Worm (Caenorhabditis elegans) whole organism, L2 larva: ENCODE measurements around the gene lip-1.
A peak's percentile ranks its signal among the peaks of the same experiment; 100 is the strongest.

Experiments
- C34F6.9 ChIP-seq: fragments of 150-350 bp; optimal IDR thresholded peaks from 2 replicates; lab custom pipeline; 2014; ENCODE audit warnings: missing biosample characterization, missing genetic modification characterization
- F13H6.1 ChIP-seq: sonication (generic microtip); optimal IDR thresholded peaks from 2 replicates; lab custom pipeline; 2016; ENCODE audit warnings: missing genetic modification characterization, missing compliant biosample characterization
- R02D3.7 ChIP-seq: fragments of 150-350 bp; optimal IDR thresholded peaks from 2 replicates; lab custom pipeline; 2014; ENCODE audit warnings: missing biosample characterization, missing genetic modification characterization
- Y55F3AM.14 ChIP-seq: fragments of 200-800 bp; sonication (Bioruptor generic); optimal IDR thresholded peaks from 2 replicates; lab custom pipeline; 2018; ENCODE audit warnings: mild to moderate bottlenecking, missing genetic modification characterization, missing compliant biosample characterization
- ZK546.5 ChIP-seq: sonication (generic microtip); optimal IDR thresholded peaks from 2 replicates; lab custom pipeline; 2017; ENCODE audit warnings: missing biosample characterization, missing genetic modification characterization
- aly-2 ChIP-seq: fragments of 150-350 bp; optimal IDR thresholded peaks from 2 replicates; lab custom pipeline; 2014; ENCODE audit warnings: missing biosample characterization, missing genetic modification characterization
- blmp-1 ChIP-seq: sonication (generic microtip); optimal IDR thresholded peaks from 2 replicates; lab custom pipeline; 2017; ENCODE audit warnings: missing genetic modification characterization, mild to moderate bottlenecking, missing compliant biosample characterization, antibody characterized with exemption, moderate library complexity; ENCODE audit not compliant: insufficient read depth
- ceh-16 ChIP-seq: fragments of 150-350 bp; optimal IDR thresholded peaks from 2 replicates; lab custom pipeline; 2014; ENCODE audit warnings: missing biosample characterization, missing genetic modification characterization
- crh-2 ChIP-seq: sonication (generic microtip); optimal IDR thresholded peaks from 2 replicates; lab custom pipeline; 2017; ENCODE audit warnings: missing biosample characterization, missing genetic modification characterization
- dmd-4 ChIP-seq: sonication (generic microtip); optimal IDR thresholded peaks from 2 replicates; lab custom pipeline; 2017; ENCODE audit warnings: missing biosample characterization, missing genetic modification characterization
- elt-3 ChIP-seq: sonication (generic microtip); optimal IDR thresholded peaks from 2 replicates; lab custom pipeline; 2017; ENCODE audit warnings: missing biosample characterization, missing genetic modification characterization
- fos-1 ChIP-seq: fragments of 150-350 bp; optimal IDR thresholded peaks from 2 replicates; lab custom pipeline; 2014; ENCODE audit warnings: missing biosample characterization, missing genetic modification characterization
- gmeb-1 ChIP-seq: fragments of 150-350 bp; optimal IDR thresholded peaks from 2 replicates; lab custom pipeline; 2014; ENCODE audit warnings: missing biosample characterization, missing genetic modification characterization
- lin-11 ChIP-seq: fragments of 150-350 bp; sonication (generic microtip); optimal IDR thresholded peaks from 2 replicates; lab custom pipeline; 2014; ENCODE audit warnings: missing biosample characterization, missing genetic modification characterization, inconsistent platforms, mixed read lengths
- lsy-2 ChIP-seq, 2 experiments: fragments of 150-350 bp in 1 of 2; sonication (generic microtip) in 1 of 2; optimal IDR thresholded peaks; 2 replicates each; lab custom pipeline; 2014 to 2017; ENCODE audit warnings: missing biosample characterization in 2 of 2, missing genetic modification characterization in 2 of 2
- mab-5 ChIP-seq: fragments of 150-350 bp; optimal IDR thresholded peaks from 2 replicates; lab custom pipeline; 2014; ENCODE audit warnings: missing biosample characterization, missing genetic modification characterization
- mdl-1 ChIP-seq, 2 experiments: fragments of 150-350 bp in 1 of 2; sonication (generic microtip) in 1 of 2; optimal IDR thresholded peaks; 2 replicates each; lab custom pipeline; 2017; ENCODE audit warnings: missing biosample characterization in 2 of 2, missing genetic modification characterization in 2 of 2
- nhr-11 ChIP-seq: fragments of 150-350 bp; optimal IDR thresholded peaks from 2 replicates; lab custom pipeline; 2014; ENCODE audit warnings: missing biosample characterization, missing genetic modification characterization
- nhr-12 ChIP-seq: fragments of 150-350 bp; optimal IDR thresholded peaks from 2 replicates; lab custom pipeline; 2014; ENCODE audit warnings: missing biosample characterization, missing genetic modification characterization
- nhr-129 ChIP-seq: fragments of 150-350 bp; optimal IDR thresholded peaks from 2 replicates; lab custom pipeline; 2014; ENCODE audit warnings: missing biosample characterization, missing genetic modification characterization
- nhr-21 ChIP-seq: fragments of 150-350 bp; optimal IDR thresholded peaks from 2 replicates; lab custom pipeline; 2014; ENCODE audit warnings: missing biosample characterization, missing genetic modification characterization
- nhr-23 ChIP-seq: fragments of 150-350 bp; optimal IDR thresholded peaks from 2 replicates; lab custom pipeline; 2014; ENCODE audit warnings: missing biosample characterization, missing genetic modification reagents, missing genetic modification characterization
- nhr-77 ChIP-seq: fragments of 150-350 bp; optimal IDR thresholded peaks from 2 replicates; lab custom pipeline; 2014; ENCODE audit warnings: missing biosample characterization, missing genetic modification characterization
- sem-4 ChIP-seq: fragments of 150-350 bp; optimal IDR thresholded peaks from 2 replicates; lab custom pipeline; 2014; ENCODE audit warnings: missing biosample characterization, missing genetic modification reagents, missing genetic modification characterization
- sma-3 ChIP-seq: sonication (generic microtip); optimal IDR thresholded peaks from 2 replicates; lab custom pipeline; 2016; ENCODE audit warnings: missing genetic modification reagents, missing genetic modification characterization, missing compliant biosample characterization
- sma-9 ChIP-seq, 2 experiments: fragments of 150-350 bp in 1 of 2; sonication (generic microtip) in 1 of 2; optimal IDR thresholded peaks; 2 replicates each; lab custom pipeline; 2014 to 2016; ENCODE audit warnings: missing genetic modification characterization in 2 of 2, mild to moderate bottlenecking in 1 of 2, missing biosample characterization in 1 of 2, missing compliant biosample characterization in 1 of 2, missing genetic modification reagents in 1 of 2, moderate library complexity in 1 of 2
- unc-55 ChIP-seq: fragments of 150-350 bp; sonication (generic microtip); optimal IDR thresholded peaks from 3 replicates; lab custom pipeline; 2014; ENCODE audit warnings: missing biosample characterization, missing genetic modification reagents, missing genetic modification characterization
- unc-62 ChIP-seq: fragments of 150-350 bp; optimal IDR thresholded peaks from 2 replicates; lab custom pipeline; 2014; ENCODE audit warnings: missing biosample characterization, missing genetic modification reagents, missing genetic modification characterization
- zag-1 ChIP-seq: fragments of 150-350 bp; optimal IDR thresholded peaks from 2 replicates; lab custom pipeline; 2014; ENCODE audit warnings: missing biosample characterization, missing genetic modification characterization
- ztf-1 ChIP-seq: fragments of 200-800 bp; sonication (Bioruptor generic); conservative IDR thresholded peaks from 2 replicates; pipeline ENCODE4 v1.3.6; 2022; ENCODE audit warnings: missing genetic modification characterization, missing compliant biosample characterization
- ztf-11 ChIP-seq: sonication (generic microtip); optimal IDR thresholded peaks from 2 replicates; lab custom pipeline; 2017; ENCODE audit warnings: missing biosample characterization, missing genetic modification characterization
- ztf-4 ChIP-seq: fragments of 150-350 bp; optimal IDR thresholded peaks from 2 replicates; lab custom pipeline; 2014; ENCODE audit warnings: missing biosample characterization, missing genetic modification characterization

lip-1 gene

DNA sequence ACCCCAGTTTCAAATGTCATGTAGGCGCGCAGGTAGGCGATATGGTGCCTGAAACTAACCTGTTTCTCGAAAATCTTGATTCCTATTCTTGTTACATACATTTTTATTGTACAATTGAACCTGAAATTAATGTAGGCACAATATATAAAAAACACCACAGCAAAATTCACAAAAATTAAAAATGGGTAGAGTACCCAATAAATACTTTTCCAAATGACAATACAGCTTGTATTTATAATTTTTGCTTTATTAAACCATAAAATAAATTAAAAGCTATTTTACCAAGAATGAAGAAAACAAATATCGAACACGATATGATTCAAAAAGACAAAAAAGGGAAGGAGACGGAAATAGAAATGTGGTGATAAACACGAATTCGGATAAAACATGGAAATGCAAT is 40.6 kb downstream of the lip-1 start, which contains the start of gene tre-2:
Gene tre-2 (minus strand): TSS at position 101 of the 400 bp plus-strand sequence.
- TF ChIP-seq Y55F3AM.14, result no peak
- TF ChIP-seq ceh-16, result no peak
- no peak for TF ChIP-seq ztf-4 (tag; lab: Kevin White, UChicago)
- TF ChIP-seq unc-55 (GFP tag; lab: Kevin White, UChicago), result no peak
- no peak for TF ChIP-seq sma-3 (GFP tag; lab: Kevin White, UChicago)
- no peak for TF ChIP-seq lin-11 (tag; lab: Kevin White, UChicago)
- TF ChIP-seq nhr-11 (tag; lab: Kevin White, UChicago), result no peak
- TF ChIP-seq nhr-21, result no peak
- no peak for TF ChIP-seq ztf-11
- no peak for TF ChIP-seq sma-9 (GFP tag; optimal IDR thresholded peaks at IDR 0.05; lab: Kevin White, UChicago)
- no peak for TF ChIP-seq sma-9 (tag; optimal IDR thresholded peaks at IDR 0.05; lab: Kevin White, UChicago)
- TF ChIP-seq R02D3.7 (tag; lab: Kevin White, UChicago), result no peak
- no peak for TF ChIP-seq mdl-1 (tag; optimal IDR thresholded peaks at IDR 0.05; lab: Kevin White, UChicago)
- TF ChIP-seq ZK546.5, result no peak
- no peak for TF ChIP-seq ztf-1
- TF ChIP-seq unc-62, result no peak
- TF ChIP-seq blmp-1, result no peak
- TF ChIP-seq fos-1 (tag; lab: Kevin White, UChicago), result no peak
- no peak for TF ChIP-seq C34F6.9 (tag; lab: Kevin White, UChicago)

DNA sequence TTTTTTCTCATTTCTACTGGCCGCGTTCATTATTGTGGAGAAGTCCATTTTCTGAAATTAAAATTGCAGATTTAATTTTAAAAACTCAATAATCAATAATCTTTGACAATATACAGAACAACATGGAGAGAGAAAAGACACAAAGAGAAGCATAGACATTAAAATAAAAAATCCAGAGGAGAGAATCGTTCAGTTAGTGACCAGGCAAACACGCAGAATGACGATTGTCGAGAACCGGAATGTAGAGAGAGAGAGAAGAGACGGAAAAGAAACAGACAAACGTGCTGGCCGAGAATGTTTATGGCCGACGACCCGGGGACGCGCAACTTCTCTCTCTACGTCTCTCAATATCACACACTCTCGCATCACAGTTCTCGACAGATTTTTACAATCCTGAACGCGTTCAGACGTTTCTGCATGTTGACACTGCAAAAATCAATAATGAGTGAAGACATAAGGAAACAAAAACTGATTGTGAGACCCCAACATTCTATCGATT is 44.9 kb downstream of the lip-1 start, which contains the start of the genes T05A12.3 and T05A12.4:
Gene T05A12.3 (minus strand): TSS at position 51 of the 499 bp plus-strand sequence.
Gene T05A12.4 (plus strand): TSS at position 348 of the 499 bp plus-strand sequence.
- no peak for TF ChIP-seq nhr-21
- no peak for TF ChIP-seq elt-3
- TF ChIP-seq nhr-11 (tag; lab: Kevin White, UChicago), result no peak
- no peak for TF ChIP-seq nhr-23 (tag; lab: Kevin White, UChicago)
- no peak for TF ChIP-seq zag-1
- no peak for TF ChIP-seq F13H6.1 (tag; lab: Kevin White, UChicago)
- TF ChIP-seq nhr-77 (tag; lab: Kevin White, UChicago), result no peak
- TF ChIP-seq Y55F3AM.14, result no peak
- peak; percentile 73 for TF ChIP-seq C34F6.9 (tag; lab: Kevin White, UChicago)
- TF ChIP-seq aly-2 (tag; lab: Kevin White, UChicago), result no peak
- no peak for TF ChIP-seq nhr-12 (tag; lab: Kevin White, UChicago)
- TF ChIP-seq lsy-2 (tag; optimal IDR thresholded peaks at IDR 0.05; lab: Kevin White, UChicago), result no peak
- TF ChIP-seq fos-1 (tag; lab: Kevin White, UChicago), result no peak
- TF ChIP-seq ztf-1, result no peak
- peak; percentile 7 for TF ChIP-seq sma-3 (GFP tag; lab: Kevin White, UChicago)
- no peak for TF ChIP-seq crh-2
- TF ChIP-seq mab-5 (tag; lab: Kevin White, UChicago), result no peak
- no peak for TF ChIP-seq nhr-129 (tag; lab: Kevin White, UChicago)
- no peak for TF ChIP-seq ztf-4 (tag; lab: Kevin White, UChicago)
- TF ChIP-seq unc-62, result no peak
- TF ChIP-seq blmp-1, result peak; percentile 30
- no peak for TF ChIP-seq ceh-16
- TF ChIP-seq gmeb-1, result peak; percentile 4
- no peak for TF ChIP-seq sma-9 (GFP tag; optimal IDR thresholded peaks at IDR 0.05; lab: Kevin White, UChicago)
- TF ChIP-seq sma-9 (tag; optimal IDR thresholded peaks at IDR 0.05; lab: Kevin White, UChicago), result no peak
- TF ChIP-seq dmd-4 (tag; lab: Kevin White, UChicago), result no peak
- peak; percentile 19 for TF ChIP-seq sem-4 (tag; lab: Kevin White, UChicago)
